Worm (Caenorhabditis elegans): ENCODE results near the gene usp-33.

usp-33 gene

DNA sequence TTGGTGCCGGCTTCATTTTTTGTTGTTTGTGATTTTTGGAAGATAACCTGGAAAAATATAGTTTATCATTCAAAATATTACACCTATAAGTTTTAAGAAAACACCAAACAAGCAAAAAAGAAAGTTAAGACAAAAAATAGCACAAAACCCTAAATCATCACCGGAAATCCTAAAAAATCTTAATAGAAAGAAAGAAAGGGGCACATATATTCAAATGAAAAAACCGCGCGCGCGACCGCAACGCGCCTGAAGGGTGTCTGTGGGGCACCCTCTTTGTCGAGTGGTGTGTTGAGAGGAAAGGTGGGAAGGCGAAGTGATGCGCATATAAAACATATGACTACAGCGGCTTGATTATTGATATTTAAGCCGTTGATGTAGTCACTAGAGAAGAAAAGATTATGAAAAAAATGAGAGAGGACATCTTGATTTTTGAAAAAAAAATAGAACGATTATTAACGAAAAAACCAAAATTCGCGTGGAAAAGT, 22.6 kb downstream of the usp-33 start, which contains the start of gene K09E9.3:
Gene K09E9.3, minus strand, starts transcription at position 51 of the 485 bp plus-strand sequence.
- TF ChIP-seq lin-13 (GFP tag; optimal IDR thresholded peaks at IDR 0.05) (peak; percentile 1), mdl-1 (tag; optimal IDR thresholded peaks at IDR 0.05) (no peak), elt-3 (tag; optimal IDR thresholded peaks at IDR 0.05) (no peak), lin-11 (tag; optimal IDR thresholded peaks at IDR 0.05) (no peak), lsy-2 (tag; optimal IDR thresholded peaks at IDR 0.05) (peak in 1 of 2 experiments; percentile 30), unc-55 (GFP tag; optimal IDR thresholded peaks at IDR 0.05) (peak; percentile 36), nhr-12 (tag; optimal IDR thresholded peaks at IDR 0.05) (no peak), gmeb-1 (tag; optimal IDR thresholded peaks at IDR 0.05) (no peak), ztf-4 (tag; optimal IDR thresholded peaks at IDR 0.05) (no peak), nhr-25 (tag; optimal IDR thresholded peaks at IDR 0.05) (no peak)

DNA sequence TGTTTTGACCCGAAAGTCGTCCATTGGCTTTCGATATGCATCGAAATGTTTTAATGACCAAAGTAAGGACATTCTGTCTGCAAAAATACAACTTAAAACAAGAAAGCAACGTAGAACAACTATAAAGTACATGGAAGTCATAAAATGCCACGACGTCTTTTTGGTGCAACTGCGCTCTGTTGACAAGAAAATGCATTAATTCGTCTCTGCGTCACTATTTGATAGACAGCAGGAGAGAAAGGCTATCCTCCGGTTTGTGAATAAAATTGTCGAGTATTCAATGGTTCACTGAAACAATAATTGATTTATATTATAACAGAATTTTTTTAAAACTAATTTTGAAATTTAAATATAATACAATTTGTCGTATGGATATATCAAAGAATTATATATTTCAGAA, 25.3 kb downstream of the usp-33 start, which contains the start of gene ergi-3:
Gene ergi-3, minus strand, starts transcription at position 311 of the 400 bp plus-strand sequence.
- TF ChIP-seq unc-55 (GFP tag; optimal IDR thresholded peaks at IDR 0.05) (peak; percentile 89), fos-1 (tag; optimal IDR thresholded peaks at IDR 0.05) (peak; percentile 76), crh-2 (tag; optimal IDR thresholded peaks at IDR 0.05) (peak; percentile 96), peb-1 (tag; optimal IDR thresholded peaks at IDR 0.05) (no peak), ztf-4 (tag; optimal IDR thresholded peaks at IDR 0.05) (peak; percentile 55), ztf-1 (GFP tag; conservative IDR thresholded peaks at IDR 0.05) (no peak), ama-1 (optimal IDR thresholded peaks at IDR 0.05) (peak; percentile 17), sma-9 (GFP tag; optimal IDR thresholded peaks at IDR 0.05) (peak; percentile 69), sma-9 (tag; optimal IDR thresholded peaks at IDR 0.05) (no peak), lsy-2 (tag; optimal IDR thresholded peaks at IDR 0.05) (peak in 1 of 2 experiments; percentile 78), nhr-11 (tag; optimal IDR thresholded peaks at IDR 0.05) (no peak), egl-27 (tag; optimal IDR thresholded peaks at IDR 0.05) (no peak), ceh-82 (tag; optimal IDR thresholded peaks at IDR 0.05) (no peak), lin-13 (GFP tag; optimal IDR thresholded peaks at IDR 0.05) (peak; percentile 73), mdl-1 (tag; optimal IDR thresholded peaks at IDR 0.05) (peak in 1 of 2 experiments; percentile 5), zag-1 (tag; optimal IDR thresholded peaks at IDR 0.05) (peak; percentile 36), sma-3 (GFP tag; optimal IDR thresholded peaks at IDR 0.05) (peak; percentile 33), snpc-4 (tag; optimal IDR thresholded peaks at IDR 0.05) (peak; percentile 3), nhr-25 (tag; optimal IDR thresholded peaks at IDR 0.05) (peak; percentile 66), F13H6.1 (tag; optimal IDR thresholded peaks at IDR 0.05) (peak; percentile 29), nhr-77 (tag; optimal IDR thresholded peaks at IDR 0.05) (no peak), C34F6.9 (tag; optimal IDR thresholded peaks at IDR 0.05) (peak; percentile 86), nhr-6 (tag; optimal IDR thresholded peaks at IDR 0.05) (peak; percentile 52), gmeb-1 (tag; optimal IDR thresholded peaks at IDR 0.05) (peak; percentile 36), mab-5 (tag; optimal IDR thresholded peaks at IDR 0.05) (peak; percentile 54), nhr-21 (tag; optimal IDR thresholded peaks at IDR 0.05) (peak; percentile 41), sem-4 (tag; optimal IDR thresholded peaks at IDR 0.05) (peak; percentile 82), nhr-129 (tag; optimal IDR thresholded peaks at IDR 0.05) (peak; percentile 86)

DNA sequence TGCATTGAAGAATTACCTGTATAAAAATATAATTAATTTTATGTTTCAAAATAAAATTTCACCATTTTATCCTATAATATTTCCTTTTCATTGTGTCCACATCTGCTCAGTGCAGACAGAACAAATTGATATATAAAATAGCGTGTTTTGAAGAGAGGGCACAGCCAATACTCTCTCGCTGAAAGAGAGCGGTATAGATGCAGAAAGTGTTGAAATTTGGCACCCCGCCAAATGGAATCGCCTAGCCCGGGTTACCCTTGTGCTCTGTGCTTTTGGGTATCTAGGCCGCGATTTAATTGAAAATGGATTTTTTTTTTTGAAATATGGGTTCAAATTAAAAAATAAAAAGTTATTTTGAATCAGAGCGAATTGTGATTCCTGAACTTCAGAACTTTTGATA, 26.0 kb downstream of the usp-33 start:
- no peak for TF ChIP-seq nhr-237 (tag; optimal IDR thresholded peaks at IDR 0.05)
- peak; percentile 55 for TF ChIP-seq C34F6.9 (tag; optimal IDR thresholded peaks at IDR 0.05)
- TF ChIP-seq R02D3.7 (tag; optimal IDR thresholded peaks at IDR 0.05): no peak
- peak; percentile 28 for TF ChIP-seq nhr-129 (tag; optimal IDR thresholded peaks at IDR 0.05)
- peak in 1 of 2 experiments; percentile 32 for TF ChIP-seq lsy-2 (tag; optimal IDR thresholded peaks at IDR 0.05)
- no peak for TF ChIP-seq gmeb-1 (tag; optimal IDR thresholded peaks at IDR 0.05)
- no peak for TF ChIP-seq mdl-1 (tag; optimal IDR thresholded peaks at IDR 0.05)
- TF ChIP-seq sma-3 (GFP tag; optimal IDR thresholded peaks at IDR 0.05): no peak
- TF ChIP-seq zag-1 (tag; optimal IDR thresholded peaks at IDR 0.05): peak; percentile 18
- TF ChIP-seq skn-1 (tag; optimal IDR thresholded peaks at IDR 0.05): no peak
- no peak for TF ChIP-seq mab-5 (tag; optimal IDR thresholded peaks at IDR 0.05)
- TF ChIP-seq crh-2 (tag; optimal IDR thresholded peaks at IDR 0.05): peak; percentile 52
- no peak for TF ChIP-seq ceh-82 (tag; optimal IDR thresholded peaks at IDR 0.05)
- TF ChIP-seq sma-9 (GFP tag; optimal IDR thresholded peaks at IDR 0.05): peak; percentile 20
- no peak for TF ChIP-seq sma-9 (tag; optimal IDR thresholded peaks at IDR 0.05)
- TF ChIP-seq nhr-25 (tag; optimal IDR thresholded peaks at IDR 0.05): no peak
- peak; percentile 18 for TF ChIP-seq fos-1 (tag; optimal IDR thresholded peaks at IDR 0.05)
- TF ChIP-seq ztf-1 (GFP tag; conservative IDR thresholded peaks at IDR 0.05): no peak

DNA sequence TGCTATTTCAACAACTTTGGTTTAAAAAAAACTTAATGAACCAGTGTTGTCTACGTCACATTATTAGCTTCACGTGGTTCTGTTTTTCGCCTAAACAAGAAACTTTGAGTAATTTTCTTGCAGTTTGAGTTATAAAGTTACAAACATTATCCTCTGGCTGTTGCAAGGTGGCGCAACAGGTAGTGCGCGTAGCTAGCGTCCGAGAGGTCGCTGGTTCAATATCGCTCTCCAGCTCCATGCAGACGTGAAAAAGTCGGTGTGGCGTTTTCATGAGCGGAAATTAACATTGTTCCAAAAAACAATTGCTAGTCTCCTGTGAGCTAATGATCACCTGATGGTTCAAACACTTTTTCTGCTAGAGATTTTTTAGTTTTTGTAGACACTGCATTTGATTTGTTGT, 28.1 kb downstream of the usp-33 start:
- no peak for TF ChIP-seq nhr-11 (tag; optimal IDR thresholded peaks at IDR 0.05)
- no peak for TF ChIP-seq nhr-10 (tag; optimal IDR thresholded peaks at IDR 0.05)
- TF ChIP-seq peb-1 (tag; optimal IDR thresholded peaks at IDR 0.05): no peak
- TF ChIP-seq nhr-129 (tag; optimal IDR thresholded peaks at IDR 0.05): peak; percentile 18
- TF ChIP-seq dmd-4 (tag; optimal IDR thresholded peaks at IDR 0.05): no peak
- no peak for TF ChIP-seq unc-62 (GFP tag; optimal IDR thresholded peaks at IDR 0.05)
- no peak for TF ChIP-seq zag-1 (tag; optimal IDR thresholded peaks at IDR 0.05)
- TF ChIP-seq C34F6.9 (tag; optimal IDR thresholded peaks at IDR 0.05): peak; percentile 43
- no peak for TF ChIP-seq nhr-21 (tag; optimal IDR thresholded peaks at IDR 0.05)
- no peak for TF ChIP-seq crh-2 (tag; optimal IDR thresholded peaks at IDR 0.05)
- no peak for TF ChIP-seq ztf-4 (tag; optimal IDR thresholded peaks at IDR 0.05)
- TF ChIP-seq lsy-2 (tag; optimal IDR thresholded peaks at IDR 0.05): peak in 1 of 2 experiments; percentile 5
- no peak for TF ChIP-seq ama-1 (optimal IDR thresholded peaks at IDR 0.05)
- TF ChIP-seq lin-13 (GFP tag; optimal IDR thresholded peaks at IDR 0.05): no peak
- no peak for TF ChIP-seq mbf-1 (tag; optimal IDR thresholded peaks at IDR 0.05)
- no peak for TF ChIP-seq nhr-237 (tag; optimal IDR thresholded peaks at IDR 0.05)
- peak; percentile 32 for TF ChIP-seq fos-1 (tag; optimal IDR thresholded peaks at IDR 0.05)
- no peak for TF ChIP-seq alr-1 (tag; optimal IDR thresholded peaks at IDR 0.05)
- no peak for TF ChIP-seq nhr-25 (tag; optimal IDR thresholded peaks at IDR 0.05)
- TF ChIP-seq egl-27 (tag; optimal IDR thresholded peaks at IDR 0.05): no peak
- no peak for TF ChIP-seq elt-3 (tag; optimal IDR thresholded peaks at IDR 0.05)
- TF ChIP-seq ceh-82 (tag; optimal IDR thresholded peaks at IDR 0.05): no peak
- TF ChIP-seq nhr-6 (tag; optimal IDR thresholded peaks at IDR 0.05): no peak
- peak; percentile 36 for TF ChIP-seq lin-11 (tag; optimal IDR thresholded peaks at IDR 0.05)
- no peak for TF ChIP-seq unc-39 (tag; optimal IDR thresholded peaks at IDR 0.05)
- peak; percentile 24 for TF ChIP-seq sma-3 (GFP tag; optimal IDR thresholded peaks at IDR 0.05)
- no peak for TF ChIP-seq blmp-1 (tag; optimal IDR thresholded peaks at IDR 0.05; ENCODE audit: insufficient read depth)
- no peak for TF ChIP-seq gmeb-1 (tag; optimal IDR thresholded peaks at IDR 0.05)
- TF ChIP-seq nhr-23 (tag; optimal IDR thresholded peaks at IDR 0.05): no peak
